Fruit fly (Drosophila melanogaster) whole organism, adult: Measurements from ENCODE around the gene rha.

ENCODE experiments used
- CG1620 ChIP-seq: fragments of 200-800 bp; sonication (Bioruptor generic); optimal IDR thresholded peaks from 2 replicates; lab custom pipeline; 2016; ENCODE audit warnings: missing biosample characterization, missing genetic modification characterization
- Mnt ChIP-seq: fragments of 200-800 bp; sonication (Bioruptor generic); optimal IDR thresholded peaks from 2 replicates; lab custom pipeline; 2016; ENCODE audit warnings: missing biosample characterization, mild to moderate bottlenecking, missing genetic modification characterization
- bab1 ChIP-seq: fragments of 200-800 bp; sonication (Bioruptor generic); optimal IDR thresholded peaks from 3 replicates; lab custom pipeline; 2019; ENCODE audit warnings: missing biosample characterization, mild to moderate bottlenecking, missing genetic modification characterization, moderate library complexity
- kay ChIP-seq: fragments of 200-800 bp; sonication (Bioruptor generic); peaks from one replicate; lab custom pipeline; 2016; ENCODE audit warnings: missing biosample characterization, missing genetic modification characterization, borderline replicate concordance
- ovo ChIP-seq: fragments of 200-800 bp; sonication (Bioruptor generic); optimal IDR thresholded peaks from 2 replicates; lab custom pipeline; 2016; ENCODE audit warnings: missing biosample characterization, missing genetic modification characterization

dm6 chr3R:25303857-25304440 lies 36.1 kb upstream of the rha start, which contains the start of gene CG31436:
- TF ChIP-seq bab1 (GFP tag; lab: Kevin White, UChicago) (no peak), CG1620 (GFP tag; lab: Kevin White, UChicago) (no peak), kay (GFP tag; lab: Kevin White, UChicago) (peak; percentile 84), ovo (no peak), Mnt (GFP tag; lab: Kevin White, UChicago) (no peak)
